Fruit fly (Drosophila melanogaster): Measurements from ENCODE around the gene CCT3.

DNA sequence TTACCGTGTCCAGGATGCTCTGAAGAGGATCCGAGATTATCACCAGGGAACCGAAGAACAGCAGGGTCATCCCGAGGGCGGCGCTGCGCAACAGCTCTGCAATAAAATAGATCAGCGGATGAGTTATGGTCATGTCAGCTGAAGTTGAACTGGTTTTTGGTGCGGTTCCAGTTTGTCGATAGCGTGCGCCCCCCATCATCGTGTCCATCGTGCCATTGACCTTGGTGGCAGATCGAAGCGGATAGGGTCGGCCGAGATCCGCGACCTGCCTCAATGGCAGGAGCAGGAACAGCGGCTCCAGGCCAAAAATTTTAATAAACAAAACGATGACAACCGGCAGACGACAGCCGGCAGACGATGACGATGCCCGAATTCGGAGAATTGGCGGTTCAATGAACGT, 47.8 kb upstream of the CCT3 start:
- TF ChIP-seq Ets98B (GFP tag; IDR thresholded peaks at IDR 0.05) (no peak), CG34367 (tag; optimal IDR thresholded peaks at IDR 0.05) (no peak), CG17806 (tag; optimal IDR thresholded peaks at IDR 0.05) (no peak)
